Worm (Caenorhabditis elegans): ENCODE data around the gene daf-2.

- TF ChIP-seq nhr-77 (tag; optimal IDR thresholded peaks at IDR 0.05) = no peak
- TF ChIP-seq ama-1 (optimal IDR thresholded peaks at IDR 0.05) = no peak
- no peak for TF ChIP-seq nhr-90 (tag; optimal IDR thresholded peaks at IDR 0.05; ENCODE audit: poor library complexity)
- no peak for TF ChIP-seq jun-1 (tag; optimal IDR thresholded peaks at IDR 0.05)
- TF ChIP-seq nhr-11 (tag; optimal IDR thresholded peaks at IDR 0.05) = no peak
- TF ChIP-seq lir-3 (tag; optimal IDR thresholded peaks at IDR 0.05; ENCODE audit: poor library complexity) = no peak
- no peak for TF ChIP-seq snu-23 (GFP tag; optimal IDR thresholded peaks at IDR 0.05)
- no peak for TF ChIP-seq aly-2 (tag; optimal IDR thresholded peaks at IDR 0.05)
- no peak for TF ChIP-seq hlh-17 (GFP tag; optimal IDR thresholded peaks at IDR 0.05; ENCODE audit: borderline replicate concordance)
- TF ChIP-seq C04F5.9 (tag; optimal IDR thresholded peaks at IDR 0.05) = no peak
- no peak for TF ChIP-seq lin-15B (tag; optimal IDR thresholded peaks at IDR 0.05)
- TF ChIP-seq fos-1 (tag; optimal IDR thresholded peaks at IDR 0.05) = no peak
Measured at ce11 chrIII:2961840-2962239, 78.8 kb downstream of the daf-2 start.

Measured in whole organism, L1 larva.